Worm (Caenorhabditis elegans): Measurements from ENCODE around the gene AH9.3.

DNA sequence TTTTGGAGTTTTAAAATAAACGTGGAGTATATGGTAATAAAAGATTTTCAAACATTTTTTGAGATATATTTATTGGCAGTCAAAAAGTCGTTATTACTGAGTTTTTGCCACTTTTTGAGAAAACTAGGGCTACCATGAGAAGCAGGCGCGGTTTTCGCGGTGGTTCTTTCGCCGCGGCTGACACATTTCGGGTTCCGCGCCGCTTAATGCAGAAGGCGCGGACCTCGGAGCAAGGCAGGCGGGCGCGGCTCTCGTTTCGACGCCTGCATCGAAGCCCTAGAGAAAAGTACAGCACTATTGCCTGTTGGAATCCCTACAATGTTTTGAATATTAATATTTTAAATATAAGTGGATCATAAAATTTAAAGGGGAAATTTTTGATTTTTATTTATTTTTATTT, 41.5 kb downstream of the AH9.3 start:
- no peak for TF ChIP-seq unc-62 (GFP tag; optimal IDR thresholded peaks at IDR 0.05)
- TF ChIP-seq nhr-129 (tag; optimal IDR thresholded peaks at IDR 0.05), result no peak
- TF ChIP-seq unc-55 (GFP tag; optimal IDR thresholded peaks at IDR 0.05), result no peak
- TF ChIP-seq ZK546.5 (tag; optimal IDR thresholded peaks at IDR 0.05), result no peak
- no peak for TF ChIP-seq nhr-10 (tag; optimal IDR thresholded peaks at IDR 0.05)
- TF ChIP-seq sma-9 (GFP tag; optimal IDR thresholded peaks at IDR 0.05), result no peak
- TF ChIP-seq sma-9 (tag; optimal IDR thresholded peaks at IDR 0.05), result no peak
- no peak for TF ChIP-seq ama-1 (optimal IDR thresholded peaks at IDR 0.05)
- TF ChIP-seq nhr-6 (tag; optimal IDR thresholded peaks at IDR 0.05), result no peak
- no peak for TF ChIP-seq C34F6.9 (tag; optimal IDR thresholded peaks at IDR 0.05)
- TF ChIP-seq nhr-11 (tag; optimal IDR thresholded peaks at IDR 0.05), result no peak
- no peak for TF ChIP-seq nhr-21 (tag; optimal IDR thresholded peaks at IDR 0.05)
- TF ChIP-seq ztf-4 (tag; optimal IDR thresholded peaks at IDR 0.05), result no peak

Measured in whole organism, L2 larva.